Fruit fly (Drosophila melanogaster) S2 (cell line): ENCODE data around the gene CG13984.

Experiments used
- CG8478 ChIP-seq: fragments of >200 bp; optimal IDR thresholded peaks from 2 replicates; lab custom pipeline; 2018
- CTCF ChIP-seq, 2 experiments: fragments of >200 bp; optimal IDR thresholded peaks; 2 replicates each; lab custom pipeline; 2018

- TF ChIP-seq CTCF (optimal IDR thresholded peaks at IDR 0.05; lab: Kevin White, UChicago) (no peak), CG8478 (lab: Kevin White, UChicago) (no peak)
These were observed 49.6 kb downstream of the CG13984 start, which contains the start of gene CG9500 for dm6 chr2L:6358218-6358617.
